Fruit fly (Drosophila melanogaster) whole organism, embryonic: ENCODE data around the gene zetaCOP.

Experiments used
- Antp ChIP-seq: fragments of 200-800 bp; sonication (Bioruptor generic); optimal IDR thresholded peaks from 3 replicates; lab custom pipeline; 2016; ENCODE audit warnings: missing biosample characterization, missing genetic modification characterization
- C15 ChIP-seq: fragments of 200-800 bp; sonication (Bioruptor generic); IDR thresholded peaks from 3 replicates; pipeline ENCODE4 v1.3.6; 2022; ENCODE audit warnings: missing biosample characterization, missing genetic modification characterization
- CG10147 ChIP-seq: fragments of 200-800 bp; sonication (Bioruptor generic); optimal IDR thresholded peaks from 2 replicates; lab custom pipeline; 2019; ENCODE audit warnings: missing biosample characterization, mild to moderate bottlenecking, missing genetic modification characterization, moderate library complexity
- CG10366 ChIP-seq: fragments of 200-800 bp; sonication (Bioruptor generic); IDR thresholded peaks from 2 replicates; pipeline ENCODE4 v1.3.6; 2022; ENCODE audit warnings: missing biosample characterization, missing genetic modification characterization
- CG10431 ChIP-seq: fragments of 200-800 bp; sonication (Bioruptor generic); optimal IDR thresholded peaks from 3 replicates; lab custom pipeline; 2018; ENCODE audit warnings: missing biosample characterization, mild to moderate bottlenecking, missing genetic modification characterization
- CG10959 ChIP-seq: fragments of 200-800 bp; sonication (Bioruptor generic); IDR thresholded peaks from 2 replicates; pipeline ENCODE4 v1.3.6; 2022; ENCODE audit warnings: missing biosample characterization, missing genetic modification characterization
- CG12071 ChIP-seq: fragments of 200-800 bp; sonication (Bioruptor generic); optimal IDR thresholded peaks from 3 replicates; lab custom pipeline; 2018; ENCODE audit warnings: missing biosample characterization, mild to moderate bottlenecking, missing genetic modification characterization
- CG1233 ChIP-seq: fragments of 200-800 bp; sonication (Bioruptor generic); optimal IDR thresholded peaks from 4 replicates; lab custom pipeline; 2018; ENCODE audit warnings: missing biosample characterization, mild to moderate bottlenecking, missing genetic modification characterization
- CG15601 ChIP-seq: fragments of 200-800 bp; sonication (Bioruptor generic); optimal IDR thresholded peaks from 3 replicates; lab custom pipeline; 2019; ENCODE audit warnings: missing biosample characterization, mild to moderate bottlenecking, missing genetic modification characterization, moderate library complexity
- CG1647 ChIP-seq: fragments of 200-800 bp; sonication (Bioruptor generic); optimal IDR thresholded peaks from 3 replicates; lab custom pipeline; 2016; ENCODE audit warnings: missing biosample characterization, missing genetic modification characterization
- CG17328 ChIP-seq: fragments of 200-800 bp; sonication (Bioruptor generic); IDR thresholded peaks from 2 replicates; pipeline ENCODE4 v1.3.6; 2022; ENCODE audit warnings: missing biosample characterization, missing genetic modification characterization
- CG17802 ChIP-seq: fragments of 200-800 bp; sonication (Bioruptor generic); optimal IDR thresholded peaks from 2 replicates; lab custom pipeline; 2018; ENCODE audit warnings: missing biosample characterization, mild to moderate bottlenecking, missing genetic modification characterization, moderate library complexity
- CG18619 ChIP-seq: fragments of 200-800 bp; sonication (Bioruptor generic); optimal IDR thresholded peaks from 3 replicates; lab custom pipeline; 2017; ENCODE audit warnings: missing biosample characterization, mild to moderate bottlenecking, missing genetic modification characterization
- CG31365 ChIP-seq: fragments of 200-800 bp; sonication (Bioruptor generic); optimal IDR thresholded peaks from 2 replicates; lab custom pipeline; 2018; ENCODE audit warnings: missing biosample characterization, mild to moderate bottlenecking, missing genetic modification characterization
- CG34224 ChIP-seq: fragments of 200-800 bp; sonication (Bioruptor generic); IDR thresholded peaks from 3 replicates; pipeline ENCODE4 v1.3.6; 2022; ENCODE audit warnings: missing biosample characterization, missing genetic modification characterization; ENCODE audit not compliant: partially characterized antibody
- CG34376 ChIP-seq: fragments of 200-800 bp; sonication (Bioruptor generic); optimal IDR thresholded peaks from 2 replicates; lab custom pipeline; 2018; ENCODE audit warnings: missing biosample characterization, mild to moderate bottlenecking, missing genetic modification characterization
- CG4328 ChIP-seq: fragments of 200-800 bp; sonication (Bioruptor generic); optimal IDR thresholded peaks from 3 replicates; lab custom pipeline; 2017; ENCODE audit warnings: missing biosample characterization, missing genetic modification reagents, missing genetic modification characterization
- CG4854 ChIP-seq: fragments of 200-800 bp; sonication (Bioruptor generic); optimal IDR thresholded peaks from 2 replicates; lab custom pipeline; 2016; ENCODE audit warnings: missing biosample characterization, missing genetic modification characterization, inconsistent platforms
- CG6272 ChIP-seq: fragments of 200-800 bp; sonication (Bioruptor generic); IDR thresholded peaks from 2 replicates; pipeline ENCODE4 v1.3.6; 2022; ENCODE audit warnings: missing biosample characterization, missing genetic modification characterization
- CG6791 ChIP-seq: fragments of 200-800 bp; sonication (Bioruptor generic); IDR thresholded peaks from 3 replicates; pipeline ENCODE4 v1.3.6; 2022; ENCODE audit warnings: missing biosample characterization, missing genetic modification characterization; ENCODE audit not compliant: partially characterized antibody
- CG8089 ChIP-seq: fragments of 200-800 bp; sonication (Bioruptor generic); optimal IDR thresholded peaks from 3 replicates; lab custom pipeline; 2016; ENCODE audit warnings: missing biosample characterization, missing genetic modification characterization
- CoRest ChIP-seq: fragments of 200-800 bp; sonication (Bioruptor generic); optimal IDR thresholded peaks from 3 replicates; lab custom pipeline; 2018; ENCODE audit warnings: missing biosample characterization, mild to moderate bottlenecking, missing genetic modification characterization, moderate library complexity
- Dll ChIP-seq: fragments of 200-800 bp; sonication (Bioruptor generic); IDR thresholded peaks from 4 replicates; pipeline ENCODE4 v1.3.6; 2022; ENCODE audit warnings: missing biosample characterization, missing genetic modification characterization; ENCODE audit not compliant: partially characterized antibody
- Doc3 ChIP-seq: fragments of 200-800 bp; sonication (Bioruptor generic); IDR thresholded peaks from 3 replicates; pipeline ENCODE4 v1.3.6; 2022; ENCODE audit warnings: missing biosample characterization, missing genetic modification characterization; ENCODE audit not compliant: partially characterized antibody
- Gug ChIP-seq: fragments of 200-800 bp; sonication (Bioruptor generic); IDR thresholded peaks from 4 replicates; pipeline ENCODE4 v1.3.6; 2022; ENCODE audit warnings: missing biosample characterization, missing genetic modification characterization
- HLH4C ChIP-seq: fragments of 200-800 bp; sonication (Bioruptor generic); IDR thresholded peaks from 3 replicates; pipeline ENCODE4 v1.3.6; 2022; ENCODE audit warnings: missing biosample characterization, missing genetic modification characterization; ENCODE audit not compliant: partially characterized antibody
- Hey ChIP-seq: fragments of 200-800 bp; sonication (Bioruptor generic); optimal IDR thresholded peaks from 3 replicates; lab custom pipeline; 2018; ENCODE audit warnings: missing biosample characterization, mild to moderate bottlenecking, missing genetic modification characterization
- Hr3 ChIP-seq: fragments of 200-800 bp; sonication (Bioruptor generic); optimal IDR thresholded peaks from 3 replicates; lab custom pipeline; 2016; ENCODE audit warnings: missing biosample characterization, missing genetic modification characterization
- Jarid2 ChIP-seq: fragments of 200-800 bp; sonication (Bioruptor generic); optimal IDR thresholded peaks from 3 replicates; lab custom pipeline; 2017; ENCODE audit warnings: mild to moderate bottlenecking, missing biosample characterization, missing genetic modification reagents, missing genetic modification characterization
- NC2α ChIP-seq: fragments of 200-800 bp; sonication (Bioruptor generic); optimal IDR thresholded peaks from 2 replicates; lab custom pipeline; 2016; ENCODE audit warnings: missing biosample characterization, missing genetic modification characterization
- NC2β ChIP-seq: fragments of 200-800 bp; sonication (Bioruptor generic); optimal IDR thresholded peaks from 2 replicates; lab custom pipeline; 2016; ENCODE audit warnings: missing biosample characterization, missing genetic modification characterization
- Sin3A ChIP-seq: fragments of >200 bp; optimal IDR thresholded peaks from 2 replicates; lab custom pipeline; 2018
- bab2 ChIP-seq: fragments of 200-800 bp; sonication (Bioruptor generic); optimal IDR thresholded peaks from 2 replicates; lab custom pipeline; 2016; ENCODE audit warnings: missing biosample characterization, missing genetic modification characterization
- croc ChIP-seq: fragments of 200-800 bp; sonication (Bioruptor generic); conservative IDR thresholded peaks from 3 replicates; pipeline ENCODE4 v1.3.6; 2022; ENCODE audit warnings: missing biosample characterization, missing genetic modification characterization
- cwo ChIP-seq: fragments of 200-800 bp; sonication (Bioruptor generic); optimal IDR thresholded peaks from 3 replicates; lab custom pipeline; 2017; ENCODE audit warnings: missing biosample characterization, missing genetic modification characterization, mild to moderate bottlenecking, moderate library complexity, missing genetic modification reagents
- ems ChIP-seq: fragments of 200-800 bp; sonication (Bioruptor generic); optimal IDR thresholded peaks from 3 replicates; lab custom pipeline; 2016; ENCODE audit warnings: missing biosample characterization, missing genetic modification characterization
- esg ChIP-seq: fragments of 200-800 bp; sonication (Bioruptor generic); conservative IDR thresholded peaks from 2 replicates; pipeline ENCODE4 v1.3.6; 2022; ENCODE audit warnings: missing biosample characterization, missing genetic modification characterization
- gcm ChIP-seq: fragments of 200-800 bp; sonication (Bioruptor generic); optimal IDR thresholded peaks from 2 replicates; lab custom pipeline; 2019; ENCODE audit warnings: missing biosample characterization, mild to moderate bottlenecking, missing genetic modification characterization, moderate library complexity
- gfzf ChIP-seq: fragments of 200-800 bp; sonication (Bioruptor generic); optimal IDR thresholded peaks from 2 replicates; lab custom pipeline; 2016; ENCODE audit warnings: missing biosample characterization, mild to moderate bottlenecking, missing genetic modification characterization, moderate library complexity
- grau ChIP-seq: fragments of 200-800 bp; optimal IDR thresholded peaks from 3 replicates; lab custom pipeline; 2019; ENCODE audit warnings: missing biosample characterization, mild to moderate bottlenecking, missing genetic modification characterization, moderate library complexity
- grn ChIP-seq: fragments of 200-800 bp; sonication (Bioruptor generic); optimal IDR thresholded peaks from 3 replicates; lab custom pipeline; 2017; ENCODE audit warnings: missing biosample characterization, missing genetic modification characterization
- gsb-n ChIP-seq: fragments of 200-800 bp; sonication (Bioruptor generic); optimal IDR thresholded peaks from 3 replicates; lab custom pipeline; 2018; ENCODE audit warnings: missing biosample characterization, mild to moderate bottlenecking, missing genetic modification characterization
- lmd ChIP-seq: fragments of 200-800 bp; sonication (Bioruptor generic); IDR thresholded peaks from 2 replicates; pipeline ENCODE4 v1.3.6; 2022; ENCODE audit warnings: missing biosample characterization, missing genetic modification characterization
- org-1 ChIP-seq: fragments of 200-800 bp; sonication (Bioruptor generic); optimal IDR thresholded peaks from 2 replicates; lab custom pipeline; 2017; ENCODE audit warnings: missing biosample characterization, missing genetic modification characterization
- phol ChIP-seq: fragments of 200-800 bp; sonication (Bioruptor generic); optimal IDR thresholded peaks from 3 replicates; lab custom pipeline; 2018; ENCODE audit warnings: missing biosample characterization, mild to moderate bottlenecking, missing genetic modification characterization, moderate library complexity
- salm ChIP-seq: fragments of 200-800 bp; sonication (Bioruptor generic); optimal IDR thresholded peaks from 2 replicates; lab custom pipeline; 2018; ENCODE audit warnings: missing biosample characterization, mild to moderate bottlenecking, missing genetic modification characterization
- sima ChIP-seq: fragments of 200-800 bp; sonication (Bioruptor generic); optimal IDR thresholded peaks from 2 replicates; lab custom pipeline; 2016; ENCODE audit warnings: missing biosample characterization, missing genetic modification characterization
- slp2 ChIP-seq: fragments of 200-800 bp; sonication (Bioruptor generic); optimal IDR thresholded peaks from 2 replicates; lab custom pipeline; 2016; ENCODE audit warnings: missing biosample characterization, missing genetic modification characterization
- tgo ChIP-seq: fragments of 200-800 bp; sonication (Bioruptor generic); IDR thresholded peaks from 3 replicates; pipeline ENCODE4 v1.3.6; 2022; ENCODE audit warnings: missing biosample characterization, missing genetic modification characterization
- ttk ChIP-seq: fragments of 200-800 bp; sonication (Bioruptor generic); IDR thresholded peaks from 2 replicates; pipeline ENCODE4 v2.1.2; 2022; ENCODE audit warnings: missing biosample characterization, missing genetic modification characterization
- unc-4 ChIP-seq: fragments of 200-800 bp; sonication (Bioruptor generic); IDR thresholded peaks from 2 replicates; pipeline ENCODE4 v1.3.6; 2022; ENCODE audit warnings: missing biosample characterization, missing genetic modification characterization; ENCODE audit not compliant: partially characterized antibody
- yki ChIP-seq: fragments of >200 bp; optimal IDR thresholded peaks from 3 replicates; lab custom pipeline; 2018

zetaCOP gene

DNA sequence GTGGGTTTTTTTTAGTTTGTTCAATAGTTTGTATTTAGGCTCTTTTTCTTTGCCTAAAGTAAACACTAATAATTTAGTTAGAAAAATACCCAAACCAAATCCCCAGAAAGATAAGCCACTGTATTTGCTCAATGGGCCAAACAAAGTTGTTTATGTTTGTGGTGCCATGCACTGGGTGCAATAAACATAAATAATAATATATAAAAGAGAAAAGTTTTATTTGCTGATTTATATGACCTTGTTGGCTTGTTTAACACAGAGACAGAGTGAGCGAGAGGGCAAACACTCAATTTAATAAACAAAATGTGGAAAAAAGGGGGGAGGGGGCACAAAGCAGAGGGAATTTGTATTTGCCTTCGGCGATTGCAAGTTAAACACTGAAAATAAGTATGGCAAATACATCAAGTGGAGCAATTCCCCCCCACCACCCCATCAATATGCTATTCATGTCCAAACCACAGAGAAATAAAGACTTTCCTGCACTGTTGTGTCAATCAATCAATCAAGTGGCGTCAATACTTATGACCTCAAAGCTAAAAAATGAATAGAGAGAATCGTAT lies 32.8 kb downstream of the zetaCOP start (continued):
- peak; percentile 31 for TF ChIP-seq CoRest (tag; lab: Kevin White, UChicago)
- no peak for TF ChIP-seq CG17328
- TF ChIP-seq CG8089, result no peak
- TF ChIP-seq HLH4C (GFP tag; lab: Robert Waterston, UW), result no peak
- no peak for TF ChIP-seq cwo
- no peak for TF ChIP-seq CG4328
- no peak for TF ChIP-seq CG34376 (GFP tag; lab: Kevin White, UChicago)
- no peak for TF ChIP-seq CG1647 (GFP tag; lab: Kevin White, UChicago)
- TF ChIP-seq CG4854, result no peak
- TF ChIP-seq unc-4 (GFP tag; lab: Robert Waterston, UW), result no peak
- no peak for TF ChIP-seq tgo (GFP tag; lab: Robert Waterston, UW)
- no peak for TF ChIP-seq grn (GFP tag; lab: Kevin White, UChicago)
- TF ChIP-seq CG15601 (tag; lab: Kevin White, UChicago), result peak; percentile 67
- no peak for TF ChIP-seq Doc3 (GFP tag; lab: Robert Waterston, UW)
- no peak for TF ChIP-seq CG10431
- TF ChIP-seq yki (lab: Kevin White, UChicago), result no peak
- TF ChIP-seq gcm (GFP tag; lab: Kevin White, UChicago), result peak; percentile 53
- TF ChIP-seq CG31365 (tag; lab: Kevin White, UChicago), result no peak
- no peak for TF ChIP-seq gfzf
- TF ChIP-seq Antp (GFP tag; lab: Kevin White, UChicago), result no peak
- peak; percentile 15 for TF ChIP-seq CG18619 (GFP tag; lab: Kevin White, UChicago)
- TF ChIP-seq CG10147 (GFP tag; lab: Kevin White, UChicago), result no peak
- no peak for TF ChIP-seq CG10959 (GFP tag; lab: Robert Waterston, UW)
- peak; percentile 64 for TF ChIP-seq salm (tag; lab: Kevin White, UChicago)
- TF ChIP-seq gsb-n, result peak; percentile 77
- no peak for TF ChIP-seq slp2
- TF ChIP-seq bab2 (GFP tag; lab: Kevin White, UChicago), result no peak
- TF ChIP-seq CG34224, result no peak
- no peak for TF ChIP-seq CG10366 (GFP tag; lab: Robert Waterston, UW)
- TF ChIP-seq CG6791 (GFP tag; lab: Robert Waterston, UW), result no peak
- TF ChIP-seq Hey (tag; lab: Kevin White, UChicago), result no peak
- peak; percentile 40 for TF ChIP-seq CG1233
- TF ChIP-seq NC2α (GFP tag; lab: Kevin White, UChicago), result no peak
- no peak for TF ChIP-seq ems (GFP tag; lab: Kevin White, UChicago)
- TF ChIP-seq Gug, result no peak
- TF ChIP-seq CG6272 (GFP tag; lab: Robert Waterston, UW), result no peak
- no peak for TF ChIP-seq CG17802 (tag; lab: Kevin White, UChicago)
- no peak for TF ChIP-seq lmd
- TF ChIP-seq CG12071, result no peak
- TF ChIP-seq Jarid2 (GFP tag; lab: Kevin White, UChicago), result no peak
- no peak for TF ChIP-seq croc (GFP tag; lab: Robert Waterston, UW)
- TF ChIP-seq phol (tag; lab: Kevin White, UChicago), result peak; percentile 33
- TF ChIP-seq Dll (GFP tag; lab: Robert Waterston, UW), result no peak
- TF ChIP-seq sima (GFP tag; lab: Kevin White, UChicago), result no peak
- no peak for TF ChIP-seq ttk (GFP tag; lab: Robert Waterston, UW)
- TF ChIP-seq esg (GFP tag; lab: Robert Waterston, UW), result no peak
- no peak for TF ChIP-seq C15
- no peak for TF ChIP-seq NC2β
- TF ChIP-seq Hr3 (GFP tag; lab: Kevin White, UChicago), result no peak
- TF ChIP-seq Sin3A (lab: Kevin White, UChicago), result no peak
- peak; percentile 7 for TF ChIP-seq grau (tag; lab: Kevin White, UChicago)
- peak; percentile 33 for TF ChIP-seq org-1 (GFP tag; lab: Kevin White, UChicago)
